Worm (Caenorhabditis elegans) whole organism, L4 larva: ENCODE data around the gene epg-3.
A peak's percentile ranks its signal among the peaks of the same experiment; 100 is the strongest.

Experiments used
- F10B5.3 ChIP-seq: sonication (generic microtip); optimal IDR thresholded peaks from 2 replicates; lab custom pipeline; 2016; ENCODE audit warnings: mild to moderate bottlenecking, missing genetic modification characterization, missing compliant biosample characterization
- F26F4.8 ChIP-seq: fragments of 200-800 bp; sonication (Bioruptor generic); conservative IDR thresholded peaks from 2 replicates; pipeline ENCODE4 v1.3.6; 2022; ENCODE audit warnings: missing genetic modification characterization, missing compliant biosample characterization
- T26A8.4 ChIP-seq: fragments of 200-800 bp; sonication (Bioruptor generic); IDR thresholded peaks from 2 replicates; pipeline ENCODE4 v1.3.6; 2022; ENCODE audit warnings: missing genetic modification characterization, missing compliant biosample characterization
- Y105C5A.15 ChIP-seq: fragments of 200-800 bp; sonication (Bioruptor generic); IDR thresholded peaks from 2 replicates; pipeline ENCODE4 v1.3.6; 2022; ENCODE audit warnings: missing genetic modification characterization, missing compliant biosample characterization
- ZK337.2 ChIP-seq: fragments of 200-800 bp; sonication (Bioruptor generic); IDR thresholded peaks from 2 replicates; pipeline ENCODE4 v1.3.6; 2022; ENCODE audit warnings: missing genetic modification reagents, missing genetic modification characterization, missing compliant biosample characterization
- ceh-32 ChIP-seq: sonication (generic microtip); optimal IDR thresholded peaks from 2 replicates; lab custom pipeline; 2016; ENCODE audit warnings: mild to moderate bottlenecking, missing genetic modification characterization, missing compliant biosample characterization; ENCODE audit not compliant: poor library complexity
- ceh-44 ChIP-seq: fragments of 200-800 bp; sonication (Bioruptor generic); IDR thresholded peaks from 2 replicates; pipeline ENCODE4 v1.3.6; 2022; ENCODE audit warnings: missing genetic modification reagents, missing genetic modification characterization, missing compliant biosample characterization
- ctbp-1 ChIP-seq: fragments of 200-800 bp; sonication (Bioruptor generic); IDR thresholded peaks from 2 replicates; pipeline ENCODE4 v1.3.6; 2022; ENCODE audit warnings: missing genetic modification reagents, missing genetic modification characterization, missing compliant biosample characterization
- dmd-6 ChIP-seq: fragments of 200-800 bp; sonication (Bioruptor generic); IDR thresholded peaks from 2 replicates; pipeline ENCODE4 v1.3.6; 2022; ENCODE audit warnings: missing genetic modification reagents, missing genetic modification characterization, missing compliant biosample characterization
- duxl-1 ChIP-seq: sonication (generic microtip); optimal IDR thresholded peaks from 2 replicates; lab custom pipeline; 2016; ENCODE audit warnings: mild to moderate bottlenecking, missing genetic modification characterization, moderate library complexity, missing compliant biosample characterization; ENCODE audit not compliant: poor library complexity
- dve-1 ChIP-seq: sonication (generic microtip); optimal IDR thresholded peaks from 2 replicates; lab custom pipeline; 2017; ENCODE audit warnings: antibody characterized with exemption, mild to moderate bottlenecking, missing genetic modification characterization, missing compliant biosample characterization; ENCODE audit not compliant: insufficient read depth
- egl-43 ChIP-seq: fragments of 200-800 bp; sonication (Bioruptor generic); IDR thresholded peaks from 2 replicates; pipeline ENCODE4 v1.3.6; 2022; ENCODE audit warnings: missing genetic modification reagents, missing genetic modification characterization, missing compliant biosample characterization
- fkh-10 ChIP-seq: fragments of 150-350 bp; optimal IDR thresholded peaks from 2 replicates; lab custom pipeline; 2014; ENCODE audit warnings: missing biosample characterization, missing genetic modification reagents, missing genetic modification characterization
- fos-1 ChIP-seq: fragments of 150-350 bp; optimal IDR thresholded peaks from 2 replicates; lab custom pipeline; 2014; ENCODE audit warnings: missing biosample characterization, missing genetic modification characterization
- gei-8 ChIP-seq: fragments of 200-800 bp; sonication (Bioruptor generic); optimal IDR thresholded peaks from 2 replicates; lab custom pipeline; 2018; ENCODE audit warnings: mild to moderate bottlenecking, missing genetic modification characterization, missing compliant biosample characterization
- hlh-11 ChIP-seq: fragments of 200-800 bp; sonication (Bioruptor generic); optimal IDR thresholded peaks from 2 replicates; lab custom pipeline; 2018; ENCODE audit warnings: mild to moderate bottlenecking, missing genetic modification characterization, missing compliant biosample characterization
- hlh-30 ChIP-seq: sonication (generic microtip); optimal IDR thresholded peaks from 2 replicates; lab custom pipeline; 2017; ENCODE audit warnings: antibody characterized with exemption, mild to moderate bottlenecking, missing genetic modification characterization, missing compliant biosample characterization; ENCODE audit not compliant: insufficient read depth
- hmg-1.1 ChIP-seq: fragments of 200-800 bp; sonication (Bioruptor generic); IDR thresholded peaks from 2 replicates; pipeline ENCODE4 v1.3.6; 2022; ENCODE audit warnings: missing genetic modification reagents, missing genetic modification characterization, missing compliant biosample characterization
- jun-1 ChIP-seq: fragments of 150-350 bp; optimal IDR thresholded peaks from 2 replicates; lab custom pipeline; 2014; ENCODE audit warnings: missing biosample characterization, missing genetic modification reagents, missing genetic modification characterization
- lin-38 ChIP-seq: fragments of 200-800 bp; sonication (Bioruptor generic); IDR thresholded peaks from 2 replicates; pipeline ENCODE4 v1.3.6; 2022; ENCODE audit warnings: missing genetic modification reagents, missing genetic modification characterization, missing compliant biosample characterization
- lsy-2 ChIP-seq, 2 experiments: fragments of 150-350 bp in 1 of 2; sonication (generic microtip) in 1 of 2; optimal IDR thresholded peaks; 2 replicates each; lab custom pipeline; 2014 to 2017; ENCODE audit warnings: missing biosample characterization in 2 of 2, missing genetic modification characterization in 2 of 2
- madf-5 ChIP-seq, 2 experiments: fragments of 200-800 bp; sonication (Bioruptor generic); IDR thresholded peaks; 2 replicates each; pipeline ENCODE4 v1.3.6; 2022; ENCODE audit warnings: missing compliant biosample characterization in 2 of 2, missing genetic modification characterization in 2 of 2
- mes-2 ChIP-seq: sonication (generic microtip); optimal IDR thresholded peaks from 2 replicates; lab custom pipeline; 2016; ENCODE audit warnings: missing genotype, mild to moderate bottlenecking, missing genetic modification characterization, missing compliant biosample characterization; ENCODE audit not compliant: poor library complexity, severe bottlenecking
- nhr-102 ChIP-seq: sonication (generic microtip); optimal IDR thresholded peaks from 2 replicates; lab custom pipeline; 2016; ENCODE audit warnings: mild to moderate bottlenecking, missing genetic modification characterization, moderate library complexity, missing compliant biosample characterization
- nhr-11 ChIP-seq: fragments of 150-350 bp; optimal IDR thresholded peaks from 2 replicates; lab custom pipeline; 2014; ENCODE audit warnings: missing biosample characterization, missing genetic modification characterization
- nhr-77 ChIP-seq: fragments of 150-350 bp; optimal IDR thresholded peaks from 2 replicates; lab custom pipeline; 2014; ENCODE audit warnings: missing biosample characterization, missing genetic modification characterization
- php-3 ChIP-seq: fragments of 200-800 bp; sonication (Bioruptor generic); IDR thresholded peaks from 2 replicates; pipeline ENCODE4 v1.3.6; 2022; ENCODE audit warnings: missing genetic modification reagents, missing genetic modification characterization, missing compliant biosample characterization
- pqm-1 ChIP-seq: sonication (generic microtip); optimal IDR thresholded peaks from 2 replicates; lab custom pipeline; 2017; ENCODE audit warnings: missing biosample characterization, missing genetic modification characterization
- saeg-2 ChIP-seq: fragments of 200-800 bp; sonication (Bioruptor generic); IDR thresholded peaks from 2 replicates; pipeline ENCODE4 v1.3.6; 2022; ENCODE audit warnings: missing genetic modification reagents, missing genetic modification characterization, missing compliant biosample characterization
- sdz-12 ChIP-seq: fragments of 200-800 bp; sonication (Bioruptor generic); optimal IDR thresholded peaks from 2 replicates; lab custom pipeline; 2018; ENCODE audit warnings: mild to moderate bottlenecking, missing genetic modification characterization, missing compliant biosample characterization
- set-16 ChIP-seq: fragments of 200-800 bp; sonication (Bioruptor generic); IDR thresholded peaks from 2 replicates; pipeline ENCODE4 v1.3.6; 2022; ENCODE audit warnings: missing genetic modification reagents, missing genetic modification characterization, missing compliant biosample characterization
- skn-1 ChIP-seq: fragments of 150-350 bp; optimal IDR thresholded peaks from 2 replicates; lab custom pipeline; 2014; ENCODE audit warnings: missing biosample characterization, missing genetic modification characterization
- snpc-4 ChIP-seq: fragments of 150-350 bp; optimal IDR thresholded peaks from 2 replicates; lab custom pipeline; 2014; ENCODE audit warnings: missing biosample characterization, missing genetic modification characterization
- spr-1 ChIP-seq: sonication (generic microtip); optimal IDR thresholded peaks from 2 replicates; lab custom pipeline; 2016; ENCODE audit warnings: mild to moderate bottlenecking, missing genetic modification characterization, missing compliant biosample characterization
- spr-3 ChIP-seq: fragments of 200-800 bp; sonication (Bioruptor generic); optimal IDR thresholded peaks from 2 replicates; lab custom pipeline; 2018; ENCODE audit warnings: mild to moderate bottlenecking, missing genetic modification characterization, missing compliant biosample characterization
- tra-1 ChIP-seq: fragments of 200-800 bp; sonication (Bioruptor generic); IDR thresholded peaks from 2 replicates; pipeline ENCODE4 v1.3.6; 2022; ENCODE audit warnings: missing genetic modification reagents, missing genetic modification characterization, missing compliant biosample characterization
- unc-39 ChIP-seq: sonication (generic microtip); optimal IDR thresholded peaks from 2 replicates; lab custom pipeline; 2017; ENCODE audit warnings: missing biosample characterization, missing genetic modification characterization
- unc-62 ChIP-seq, 3 experiments: fragments of 150-350 bp in 1 of 3; sonication (generic microtip); optimal IDR thresholded peaks in 2 of 3; peaks in 1 of 3; 1 replicate in 1 of 3; 2 replicates in 2 of 3; lab custom pipeline; 2014 to 2017; ENCODE audit warnings: missing biosample characterization in 3 of 3, missing genetic modification characterization in 3 of 3, missing genetic modification reagents in 3 of 3, missing genotype in 1 of 3
- vab-7 ChIP-seq: fragments of 200-800 bp; sonication (Bioruptor generic); IDR thresholded peaks from 2 replicates; pipeline ENCODE4 v1.3.6; 2022; ENCODE audit warnings: missing genetic modification reagents, missing genetic modification characterization, missing compliant biosample characterization
- zag-1 ChIP-seq: fragments of 150-350 bp; optimal IDR thresholded peaks from 2 replicates; lab custom pipeline; 2014; ENCODE audit warnings: missing biosample characterization, missing genetic modification characterization
- ztf-7 ChIP-seq: fragments of 150-350 bp; optimal IDR thresholded peaks from 2 replicates; lab custom pipeline; 2014; ENCODE audit warnings: missing biosample characterization, missing genetic modification characterization

The epg-3 gene

ce11 chrIII:12925947-12926607 is 8.4 kb upstream of the epg-3 start, which contains the start of the genes npp-25 and mrps-10 (continued):
- TF ChIP-seq unc-62 (GFP tag; optimal IDR thresholded peaks at IDR 0.05 in 1 of 2; lab: Kevin White, UChicago): no peak
- TF ChIP-seq unc-62 (tag; optimal IDR thresholded peaks at IDR 0.05; lab: Kevin White, UChicago): no peak
- TF ChIP-seq lsy-2 (tag; optimal IDR thresholded peaks at IDR 0.05; lab: Kevin White, UChicago): peak in 1 of 2 experiments; percentile 74
- TF ChIP-seq ceh-44: no peak
- no peak for TF ChIP-seq fos-1 (tag; lab: Kevin White, UChicago)
- TF ChIP-seq F10B5.3: no peak
- TF ChIP-seq, all 104 proteins: peak for 11

- TF ChIP-seq fos-1 (tag; lab: Kevin White, UChicago) (no peak), hmg-1.1 (no peak), pqm-1 (tag; lab: Kevin White, UChicago) (no peak), nhr-102 (tag; lab: Kevin White, UChicago) (no peak), vab-7 (GFP tag; lab: Robert Waterston, UW) (no peak), snpc-4 (tag; lab: Kevin White, UChicago) (no peak), nhr-77 (tag; lab: Kevin White, UChicago) (no peak), ctbp-1 (no peak), set-16 (no peak), nhr-11 (no peak), sdz-12 (GFP tag; lab: Kevin White, UChicago) (no peak), hlh-11 (no peak), tra-1 (GFP tag; lab: Robert Waterston, UW) (no peak), unc-62 (GFP tag; optimal IDR thresholded peaks at IDR 0.05 in 1 of 2; lab: Kevin White, UChicago) (no peak), unc-62 (tag; optimal IDR thresholded peaks at IDR 0.05; lab: Kevin White, UChicago) (no peak)
Measured at ce11 chrIII:12929573-12929972, 4.9 kb upstream of the epg-3 start, which contains the start of gene Y37D8A.19. Y37D8A.19 (plus strand) TSS chrIII:12929873.

- 0 out of 2 replicates have a peak, but pooled peaks have one; percentile 14 for TF ChIP-seq php-3
- no peak for TF ChIP-seq Y105C5A.15 (GFP tag; lab: Robert Waterston, UW)
- no peak for TF ChIP-seq madf-5 (GFP tag; IDR thresholded peaks at IDR 0.05; lab: Robert Waterston, UW)
- no peak for TF ChIP-seq lsy-2 (tag; optimal IDR thresholded peaks at IDR 0.05; lab: Kevin White, UChicago)
- no peak for TF ChIP-seq hlh-30 (tag; lab: Kevin White, UChicago)
- peak; percentile 77 for TF ChIP-seq set-16
Measured at ce11 chrIII:12931108-12931507, 3.4 kb upstream of the epg-3 start.

- TF ChIP-seq spr-1 (tag; lab: Kevin White, UChicago) (no peak), hlh-30 (tag; lab: Kevin White, UChicago) (peak; percentile 49), dve-1 (peak; percentile 62), T26A8.4 (GFP tag; lab: Robert Waterston, UW) (peak; percentile 79), ceh-32 (tag; lab: Kevin White, UChicago) (no peak), F26F4.8 (GFP tag; lab: Robert Waterston, UW) (no peak), egl-43 (GFP tag; lab: Robert Waterston, UW) (0 out of 2 replicates have a peak, but pooled peaks have one; percentile 30), ztf-7 (tag; lab: Kevin White, UChicago) (no peak), mes-2 (tag; lab: Kevin White, UChicago) (peak; percentile 60), lin-38 (GFP tag; lab: Robert Waterston, UW) (peak; percentile 75), skn-1 (tag; lab: Kevin White, UChicago) (no peak), gei-8 (no peak), spr-3 (GFP tag; lab: Kevin White, UChicago) (peak; percentile 25), unc-39 (tag; lab: Kevin White, UChicago) (no peak), nhr-11 (peak; percentile 42), saeg-2 (GFP tag; lab: Robert Waterston, UW) (no peak), fos-1 (tag; lab: Kevin White, UChicago) (no peak), nhr-102 (tag; lab: Kevin White, UChicago) (peak; percentile 48), hlh-11 (peak; percentile 56), dmd-6 (peak; percentile 54), zag-1 (no peak), ctbp-1 (0 out of 2 replicates have a peak, but pooled peaks have one; percentile 47), jun-1 (tag; lab: Kevin White, UChicago) (peak; percentile 53), fkh-10 (GFP tag; lab: Kevin White, UChicago) (no peak), madf-5 (GFP tag; IDR thresholded peaks at IDR 0.05; lab: Robert Waterston, UW) (no peak), duxl-1 (tag; lab: Kevin White, UChicago) (no peak), ZK337.2 (GFP tag; lab: Robert Waterston, UW) (no peak)
Measured at ce11 chrIII:12931786-12932427, 2.6 kb upstream of the epg-3 start, which contains the start of gene rbm-7. rbm-7 (minus strand) TSS chrIII:12931867.
